Fruit fly (Drosophila melanogaster): ENCODE results near the gene SPE.
A peak's percentile ranks its signal among the peaks of the same experiment; 100 is the strongest.

SPE gene

dm6 chr3R:23726740-23727139 lies 40.7 kb downstream of the SPE start (continued):
- no peak for TF ChIP-seq ac (GFP tag; optimal IDR thresholded peaks at IDR 0.05)
- no peak for TF ChIP-seq sc (optimal IDR thresholded peaks at IDR 0.05)
- no peak for TF ChIP-seq sc (GFP tag; optimal IDR thresholded peaks at IDR 0.05)
- TF ChIP-seq CG13123 (GFP tag; optimal IDR thresholded peaks at IDR 0.05) = no peak
- TF ChIP-seq BEAF-32 (GFP tag; optimal IDR thresholded peaks at IDR 0.05) = no peak
- peak; percentile 90 for TF ChIP-seq Fer3 (tag; optimal IDR thresholded peaks at IDR 0.05)
- TF ChIP-seq CG1792 (GFP tag; optimal IDR thresholded peaks at IDR 0.05) = peak; percentile 41
- peak; percentile 89 for TF ChIP-seq sob (GFP tag; IDR thresholded peaks at IDR 0.05)
- TF ChIP-seq Ssrp (tag; optimal IDR thresholded peaks at IDR 0.05) = peak; percentile 44
- TF ChIP-seq Blimp-1 (GFP tag; optimal IDR thresholded peaks at IDR 0.05) = peak; percentile 57
- no peak for TF ChIP-seq cad (GFP tag; optimal IDR thresholded peaks at IDR 0.05)
- TF ChIP-seq CG16813 (GFP tag; IDR thresholded peaks at IDR 0.05; ENCODE audit: partially characterized antibody) = no peak
- TF ChIP-seq CG12071 (GFP tag; optimal IDR thresholded peaks at IDR 0.05) = peak; percentile 60
- no peak for TF ChIP-seq Dp (GFP tag; optimal IDR thresholded peaks at IDR 0.05)
- TF ChIP-seq HHEX (GFP tag; optimal IDR thresholded peaks at IDR 0.05) = peak; percentile 67
- peak; percentile 82 for TF ChIP-seq ind (GFP tag; optimal IDR thresholded peaks at IDR 0.05)
- no peak for TF ChIP-seq hbn (GFP tag; IDR thresholded peaks at IDR 0.05; ENCODE audit: partially characterized antibody)
- peak; percentile 70; the same call in 1 of the 2 replicates for TF ChIP-seq chm (GFP tag; IDR thresholded peaks at IDR 0.05)
- TF ChIP-seq CG11560 (tag; IDR thresholded peaks at IDR 0.05) = peak; percentile 58; the same call in 2 of the 3 replicates
- peak; percentile 83 for TF ChIP-seq CG11504 (tag; optimal IDR thresholded peaks at IDR 0.05)
- TF ChIP-seq CG17802 (tag; optimal IDR thresholded peaks at IDR 0.05) = peak; percentile 5
- peak; percentile 54 for TF ChIP-seq eyg (GFP tag; optimal IDR thresholded peaks at IDR 0.05)
- TF ChIP-seq ash1 (GFP tag; optimal IDR thresholded peaks at IDR 0.05) = peak; percentile 41
- peak; percentile 25 for TF ChIP-seq CG17568 (GFP tag; optimal IDR thresholded peaks at IDR 0.05)
- TF ChIP-seq grau (tag; optimal IDR thresholded peaks at IDR 0.05) = peak; percentile 87
- TF ChIP-seq Hsf (GFP tag; optimal IDR thresholded peaks at IDR 0.05) = peak; percentile 74
- peak; percentile 61 for TF ChIP-seq tio (GFP tag; optimal IDR thresholded peaks at IDR 0.05)
- peak; percentile 35 for TF ChIP-seq jumu (GFP tag; optimal IDR thresholded peaks at IDR 0.05)
- no peak for TF ChIP-seq cg (GFP tag; optimal IDR thresholded peaks at IDR 0.05)
- TF ChIP-seq CG12155 (GFP tag; optimal IDR thresholded peaks at IDR 0.05) = peak; percentile 84
- peak; percentile 78 for TF ChIP-seq CG13624 (GFP tag; optimal IDR thresholded peaks at IDR 0.05)
- TF ChIP-seq Mes4 (GFP tag; optimal IDR thresholded peaks at IDR 0.05) = peak; percentile 16
- TF ChIP-seq CG7271 (tag; optimal IDR thresholded peaks at IDR 0.05) = no peak
- TF ChIP-seq CG8944 (GFP tag; optimal IDR thresholded peaks at IDR 0.05) = peak; percentile 16
- peak; percentile 43; the same call in 1 of the 2 replicates for TF ChIP-seq danr (GFP tag; IDR thresholded peaks at IDR 0.05)
- TF ChIP-seq CG6813 (GFP tag; optimal IDR thresholded peaks at IDR 0.05) = peak; percentile 65
- no peak; the same call in 2 of the 3 replicates for TF ChIP-seq ase (GFP tag; IDR thresholded peaks at IDR 0.05)
- TF ChIP-seq sug (tag; optimal IDR thresholded peaks at IDR 0.05) = peak; percentile 13
- peak; percentile 90 for TF ChIP-seq CG2678 (tag; optimal IDR thresholded peaks at IDR 0.05)
- no peak; the same call in 1 of the 2 replicates for TF ChIP-seq CG1024 (GFP tag; IDR thresholded peaks at IDR 0.05)
- TF ChIP-seq CG10147 (GFP tag; optimal IDR thresholded peaks at IDR 0.05) = peak; percentile 86
- peak; percentile 46 for TF ChIP-seq ap (GFP tag; IDR thresholded peaks at IDR 0.05)
- peak; percentile 48 for TF ChIP-seq dm (GFP tag; optimal IDR thresholded peaks at IDR 0.05)
- TF ChIP-seq chn (GFP tag; optimal IDR thresholded peaks at IDR 0.05) = peak; percentile 35
- TF ChIP-seq knrl (GFP tag; IDR thresholded peaks at IDR 0.05; ENCODE audit: partially characterized antibody) = no peak
- TF ChIP-seq gce (GFP tag; IDR thresholded peaks at IDR 0.05) = no peak
- TF ChIP-seq Lim3 (GFP tag; IDR thresholded peaks at IDR 0.05) = no peak
- peak; percentile 57 for TF ChIP-seq B-H2 (GFP tag; optimal IDR thresholded peaks at IDR 0.05)
- no peak for TF ChIP-seq CG15479 (GFP tag; optimal IDR thresholded peaks at IDR 0.05)
- peak; percentile 73 for TF ChIP-seq HLH54F (GFP tag; optimal IDR thresholded peaks at IDR 0.05)
- TF ChIP-seq D19A (tag; optimal IDR thresholded peaks at IDR 0.05) = peak; percentile 29
